Fruit fly (Drosophila melanogaster) whole organism, embryonic: Measurements from ENCODE around the gene CG17327.
A peak's percentile ranks its signal among the peaks of the same experiment; 100 is the strongest.

Experiments
- Atf6 ChIP-seq: fragments of 200-800 bp; sonication (Bioruptor generic); IDR thresholded peaks from 2 replicates; pipeline ENCODE4 v1.3.6; 2022; ENCODE audit warnings: missing biosample characterization, missing genetic modification characterization
- Bgb ChIP-seq: fragments of 200-800 bp; sonication (Bioruptor generic); IDR thresholded peaks from 2 replicates; pipeline ENCODE4 v1.3.6; 2022; ENCODE audit warnings: missing biosample characterization, missing genetic modification characterization; ENCODE audit not compliant: partially characterized antibody
- CG10274 ChIP-seq: fragments of 200-800 bp; sonication (Bioruptor generic); optimal IDR thresholded peaks from 3 replicates; lab custom pipeline; 2017; ENCODE audit warnings: missing biosample characterization, mild to moderate bottlenecking, missing genetic modification characterization
- CG10321 ChIP-seq: fragments of 200-800 bp; sonication (Bioruptor generic); IDR thresholded peaks from 2 replicates; pipeline ENCODE4 v1.3.6; 2022; ENCODE audit warnings: missing biosample characterization, missing genetic modification characterization
- CG11695 ChIP-seq: fragments of 200-800 bp; sonication (Bioruptor generic); IDR thresholded peaks from 3 replicates; pipeline ENCODE4 v1.3.6; 2022; ENCODE audit warnings: missing biosample characterization, missing genetic modification characterization
- CG11696 ChIP-seq: fragments of 200-800 bp; sonication (Bioruptor generic); IDR thresholded peaks from 2 replicates; pipeline ENCODE4 v1.3.6; 2022; ENCODE audit warnings: missing biosample characterization, missing genetic modification characterization
- CG11723 ChIP-seq: fragments of 200-800 bp; sonication (Bioruptor generic); optimal IDR thresholded peaks from 2 replicates; lab custom pipeline; 2017; ENCODE audit warnings: missing biosample characterization, mild to moderate bottlenecking, missing genetic modification characterization
- CG14860 ChIP-seq: fragments of 200-800 bp; sonication (Bioruptor generic); IDR thresholded peaks from 3 replicates; pipeline ENCODE4 v1.3.6; 2022; ENCODE audit warnings: missing biosample characterization, missing genetic modification characterization; ENCODE audit not compliant: partially characterized antibody
- CG15514 ChIP-seq: fragments of 200-800 bp; sonication (Bioruptor generic); optimal IDR thresholded peaks from 3 replicates; lab custom pipeline; 2017; ENCODE audit warnings: missing biosample characterization, missing genetic modification characterization, mild to moderate bottlenecking, moderate library complexity, missing genetic modification reagents
- CG17912 ChIP-seq: fragments of 200-800 bp; sonication (Bioruptor generic); optimal IDR thresholded peaks from 2 replicates; lab custom pipeline; 2018; ENCODE audit warnings: missing biosample characterization, mild to moderate bottlenecking, missing genetic modification characterization
- CG18599 ChIP-seq: fragments of 200-800 bp; sonication (Bioruptor generic); optimal IDR thresholded peaks from 3 replicates; lab custom pipeline; 2017; ENCODE audit warnings: missing biosample characterization, missing genetic modification characterization, mild to moderate bottlenecking, moderate library complexity, missing genetic modification reagents
- CG3281 ChIP-seq: fragments of 200-800 bp; sonication (Bioruptor generic); optimal IDR thresholded peaks from 3 replicates; lab custom pipeline; 2017; ENCODE audit warnings: missing biosample characterization, mild to moderate bottlenecking, missing genetic modification characterization
- CG43689 ChIP-seq: fragments of 200-800 bp; sonication (Bioruptor generic); IDR thresholded peaks from 2 replicates; pipeline ENCODE4 v1.3.6; 2022; ENCODE audit warnings: missing biosample characterization, missing genetic modification characterization
- CG4617 ChIP-seq: fragments of 200-800 bp; sonication (Bioruptor generic); optimal IDR thresholded peaks from 3 replicates; lab custom pipeline; 2016; ENCODE audit warnings: missing biosample characterization, missing genetic modification characterization, borderline replicate concordance
- CG6683 ChIP-seq: fragments of 200-800 bp; sonication (Bioruptor generic); optimal IDR thresholded peaks from 2 replicates; lab custom pipeline; 2017; ENCODE audit warnings: missing biosample characterization, mild to moderate bottlenecking, missing genetic modification characterization, missing genetic modification reagents
- CG8388 ChIP-seq: fragments of 200-800 bp; sonication (Bioruptor generic); optimal IDR thresholded peaks from 2 replicates; lab custom pipeline; 2019; ENCODE audit warnings: missing biosample characterization, mild to moderate bottlenecking, missing genetic modification characterization, moderate library complexity
- CG8478 ChIP-seq: fragments of >200 bp; optimal IDR thresholded peaks from 2 replicates; lab custom pipeline; 2018
- CG9437 ChIP-seq: fragments of 200-800 bp; sonication (Bioruptor generic); optimal IDR thresholded peaks from 2 replicates; lab custom pipeline; 2018; ENCODE audit warnings: missing biosample characterization, mild to moderate bottlenecking, missing genetic modification characterization
- Dad ChIP-seq: fragments of 200-800 bp; sonication (Bioruptor generic); optimal IDR thresholded peaks from 3 replicates; lab custom pipeline; 2016; ENCODE audit warnings: missing biosample characterization, missing genetic modification characterization
- Doc3 ChIP-seq: fragments of 200-800 bp; sonication (Bioruptor generic); IDR thresholded peaks from 3 replicates; pipeline ENCODE4 v1.3.6; 2022; ENCODE audit warnings: missing biosample characterization, missing genetic modification characterization; ENCODE audit not compliant: partially characterized antibody
- Ets65A ChIP-seq: fragments of 200-800 bp; sonication (Bioruptor generic); peaks from one replicate; lab custom pipeline; 2016; ENCODE audit warnings: missing biosample characterization, missing genetic modification characterization
- Hsf ChIP-seq: fragments of 200-800 bp; sonication (Bioruptor generic); optimal IDR thresholded peaks from 3 replicates; lab custom pipeline; 2016; ENCODE audit warnings: missing biosample characterization, missing genetic modification characterization
- MESR4 ChIP-seq: fragments of 200-800 bp; sonication (Bioruptor generic); optimal IDR thresholded peaks from 2 replicates; lab custom pipeline; 2018; ENCODE audit warnings: missing biosample characterization, mild to moderate bottlenecking, missing genetic modification characterization, moderate library complexity
- Myb ChIP-seq: fragments of 200-800 bp; sonication (Bioruptor generic); optimal IDR thresholded peaks from 2 replicates; lab custom pipeline; 2016; ENCODE audit warnings: missing biosample characterization, missing genetic modification characterization
- Opbp ChIP-seq: fragments of 200-800 bp; sonication (Bioruptor generic); IDR thresholded peaks from 3 replicates; pipeline ENCODE4 v1.3.6; 2022; ENCODE audit warnings: missing biosample characterization, missing genetic modification characterization; ENCODE audit not compliant: partially characterized antibody
- Scr ChIP-seq: fragments of 200-800 bp; sonication (Bioruptor generic); IDR thresholded peaks from 2 replicates; pipeline ENCODE4 v1.3.6; 2022; ENCODE audit warnings: missing biosample characterization, missing genetic modification characterization; ENCODE audit not compliant: partially characterized antibody
- Xrp1 ChIP-seq: fragments of 200-800 bp; sonication (Bioruptor generic); IDR thresholded peaks from 2 replicates; pipeline ENCODE4 v1.3.6; 2022; ENCODE audit warnings: missing biosample characterization, missing genetic modification characterization
- bbx ChIP-seq: fragments of 200-800 bp; sonication (Bioruptor generic); IDR thresholded peaks from 2 replicates; pipeline ENCODE4 v1.3.6; 2022; ENCODE audit warnings: missing biosample characterization, missing genetic modification characterization; ENCODE audit not compliant: partially characterized antibody
- cg ChIP-seq: fragments of 200-800 bp; sonication (Bioruptor generic); optimal IDR thresholded peaks from 3 replicates; lab custom pipeline; 2019; ENCODE audit warnings: missing biosample characterization, mild to moderate bottlenecking, missing genetic modification characterization, moderate library complexity
- dmrt11E ChIP-seq: fragments of 200-800 bp; sonication (Bioruptor generic); optimal IDR thresholded peaks from 3 replicates; lab custom pipeline; 2018; ENCODE audit warnings: missing biosample characterization, mild to moderate bottlenecking, missing genetic modification characterization, moderate library complexity
- eve ChIP-seq, 2 experiments: fragments of >200 bp; optimal IDR thresholded peaks; 2 replicates each; lab custom pipeline; 2017; ENCODE audit warnings: missing biosample characterization in 2 of 2, missing genetic modification characterization in 2 of 2
- fd102C ChIP-seq: fragments of 200-800 bp; sonication (Bioruptor generic); optimal IDR thresholded peaks from 2 replicates; lab custom pipeline; 2018; ENCODE audit warnings: missing biosample characterization, mild to moderate bottlenecking, missing genetic modification characterization, moderate library complexity
- fd64A ChIP-seq: fragments of 200-800 bp; sonication (Bioruptor generic); optimal IDR thresholded peaks from 3 replicates; lab custom pipeline; 2018; ENCODE audit warnings: missing biosample characterization, mild to moderate bottlenecking, missing genetic modification characterization
- gcm ChIP-seq: fragments of 200-800 bp; sonication (Bioruptor generic); optimal IDR thresholded peaks from 2 replicates; lab custom pipeline; 2019; ENCODE audit warnings: missing biosample characterization, mild to moderate bottlenecking, missing genetic modification characterization, moderate library complexity
- gsb-n ChIP-seq: fragments of 200-800 bp; sonication (Bioruptor generic); optimal IDR thresholded peaks from 3 replicates; lab custom pipeline; 2018; ENCODE audit warnings: missing biosample characterization, mild to moderate bottlenecking, missing genetic modification characterization
- gt ChIP-seq: fragments of 200-800 bp; sonication (Bioruptor generic); IDR thresholded peaks from 2 replicates; pipeline ENCODE4 v1.3.6; 2022; ENCODE audit warnings: missing biosample characterization, missing genetic modification characterization
- hbn ChIP-seq: fragments of 200-800 bp; sonication (Bioruptor generic); IDR thresholded peaks from 2 replicates; pipeline ENCODE4 v1.3.6; 2022; ENCODE audit warnings: missing biosample characterization, missing genetic modification characterization; ENCODE audit not compliant: partially characterized antibody
- kay ChIP-seq: fragments of 200-800 bp; sonication (Bioruptor generic); optimal IDR thresholded peaks from 2 replicates; lab custom pipeline; 2016; ENCODE audit warnings: missing biosample characterization, missing genetic modification characterization
- mld ChIP-seq: fragments of 200-800 bp; sonication (Bioruptor generic); IDR thresholded peaks from 3 replicates; pipeline ENCODE4 v1.3.6; 2022; ENCODE audit warnings: missing biosample characterization, missing genetic modification characterization; ENCODE audit not compliant: partially characterized antibody
- nerfin-2 ChIP-seq: fragments of 200-800 bp; sonication (Bioruptor generic); IDR thresholded peaks from 2 replicates; pipeline ENCODE4 v1.3.6; 2022; ENCODE audit warnings: missing biosample characterization, missing genetic modification characterization; ENCODE audit not compliant: partially characterized antibody
- phol ChIP-seq: fragments of 200-800 bp; sonication (Bioruptor generic); optimal IDR thresholded peaks from 3 replicates; lab custom pipeline; 2018; ENCODE audit warnings: missing biosample characterization, mild to moderate bottlenecking, missing genetic modification characterization, moderate library complexity
- sens ChIP-seq: fragments of 200-800 bp; sonication (Bioruptor generic); peaks from one replicate; lab custom pipeline; 2016; ENCODE audit warnings: missing biosample characterization, missing genetic modification characterization
- sisA ChIP-seq: fragments of 200-800 bp; sonication (Bioruptor generic); IDR thresholded peaks from 2 replicates; pipeline ENCODE4 v1.3.6; 2022; ENCODE audit warnings: missing biosample characterization, missing genetic modification characterization
- sob ChIP-seq: fragments of 200-800 bp; sonication (Bioruptor generic); IDR thresholded peaks from 2 replicates; pipeline ENCODE4 v1.3.6; 2022; ENCODE audit warnings: missing biosample characterization, missing genetic modification characterization
- sqz ChIP-seq: fragments of 200-800 bp; sonication (Bioruptor generic); optimal IDR thresholded peaks from 3 replicates; lab custom pipeline; 2018; ENCODE audit warnings: missing biosample characterization, mild to moderate bottlenecking, missing genetic modification characterization
- twi ChIP-seq: fragments of 200-800 bp; optimal IDR thresholded peaks from 2 replicates; lab custom pipeline; 2019; ENCODE audit warnings: missing biosample characterization, mild to moderate bottlenecking, missing genetic modification characterization, moderate library complexity
- unpg ChIP-seq: fragments of 200-800 bp; sonication (Bioruptor generic); optimal IDR thresholded peaks from 3 replicates; lab custom pipeline; 2018; ENCODE audit warnings: missing biosample characterization, mild to moderate bottlenecking, missing genetic modification characterization, moderate library complexity
- vfl ChIP-seq: fragments of 200-800 bp; sonication (Bioruptor generic); optimal IDR thresholded peaks from 2 replicates; lab custom pipeline; 2016; ENCODE audit warnings: missing biosample characterization, missing genetic modification characterization
- z ChIP-seq: fragments of 200-800 bp; sonication (Bioruptor generic); IDR thresholded peaks from 3 replicates; pipeline ENCODE4 v1.3.6; 2022; ENCODE audit warnings: missing biosample characterization, missing genetic modification characterization

CG17327 gene

DNA sequence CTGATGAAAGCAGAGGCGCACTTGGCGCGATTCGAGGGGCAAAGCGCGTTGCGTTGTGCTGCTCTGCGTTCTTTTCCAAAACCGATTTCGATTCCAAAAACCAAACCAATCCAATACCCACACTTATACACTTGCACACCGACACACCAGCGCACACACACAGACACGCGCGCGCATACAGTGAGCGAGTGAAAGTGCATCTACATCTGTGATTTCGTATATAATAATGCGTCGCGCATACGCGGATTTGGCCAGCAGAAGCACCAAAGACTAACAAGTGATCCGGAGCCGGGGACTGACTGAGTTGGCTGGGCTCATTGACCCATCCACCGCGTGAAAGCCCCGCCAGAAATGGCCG is 687 bp upstream of the CG17327 start:
- TF ChIP-seq cg (GFP tag; lab: Kevin White, UChicago) (peak; percentile 92), CG8478 (lab: Kevin White, UChicago) (peak; percentile 40), CG8388 (GFP tag; lab: Kevin White, UChicago) (peak; percentile 97), CG4617 (GFP tag; lab: Kevin White, UChicago) (peak; percentile 18), Ets65A (GFP tag; lab: Kevin White, UChicago) (peak; percentile 22), MESR4 (GFP tag; lab: Kevin White, UChicago) (peak; percentile 4), Opbp (0 out of 3 replicates have a peak, but pooled peaks have one; percentile 1), CG3281 (GFP tag; lab: Kevin White, UChicago) (no peak), CG10321 (GFP tag; lab: Robert Waterston, UW) (no peak)

DNA sequence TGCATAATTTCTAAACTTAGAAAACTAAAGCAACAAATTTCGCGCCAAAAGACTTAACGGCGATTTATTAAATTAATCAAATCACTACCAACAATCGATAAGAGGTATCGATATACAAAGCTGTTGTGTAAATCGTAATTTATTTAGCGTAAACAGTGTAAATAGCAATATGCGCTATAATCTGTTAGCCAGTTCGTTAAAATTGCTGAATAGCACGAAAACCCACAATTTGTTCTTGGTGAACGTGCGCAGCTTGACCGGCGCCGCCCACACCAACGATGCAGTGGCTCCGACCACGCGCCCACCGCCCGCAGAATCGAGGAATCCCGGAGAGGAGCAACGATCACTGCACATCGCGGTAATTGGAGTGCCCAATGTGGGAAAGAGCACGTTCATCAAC is 2.0 kb downstream of the CG17327 start, which contains the start of gene CG7488:
Gene CG7488, plus strand, starts transcription at position 99 of the 400 bp plus-strand sequence.
- TF ChIP-seq gsb-n (tag; lab: Kevin White, UChicago): no peak
- TF ChIP-seq CG11696 (GFP tag; lab: Robert Waterston, UW): no peak
- TF ChIP-seq nerfin-2 (GFP tag; lab: Robert Waterston, UW): peak; percentile 81; the same call in 1 of the 2 replicates
- peak; percentile 78; the same call in 2 of the 3 replicates for TF ChIP-seq Opbp
- no peak for TF ChIP-seq CG10274
- TF ChIP-seq Atf6 (GFP tag; lab: Robert Waterston, UW): no peak
- peak; percentile 85 for TF ChIP-seq Bgb
- no peak for TF ChIP-seq gcm (GFP tag; lab: Kevin White, UChicago)
- no peak for TF ChIP-seq sqz (GFP tag; lab: Kevin White, UChicago)
- peak; percentile 84 for TF ChIP-seq hbn (GFP tag; lab: Robert Waterston, UW)
- no peak for TF ChIP-seq CG17912 (GFP tag; lab: Kevin White, UChicago)
- peak; percentile 83; the same call in 2 of the 3 replicates for TF ChIP-seq mld (GFP tag; lab: Robert Waterston, UW)
- no peak for TF ChIP-seq phol (tag; lab: Kevin White, UChicago)
- TF ChIP-seq vfl (GFP tag; lab: Kevin White, UChicago): no peak
- peak; percentile 25 for TF ChIP-seq CG9437 (GFP tag; lab: Kevin White, UChicago)
- TF ChIP-seq Doc3 (GFP tag; lab: Robert Waterston, UW): peak; percentile 90
- TF ChIP-seq bbx (GFP tag; lab: Robert Waterston, UW): peak; percentile 87
- no peak for TF ChIP-seq CG11723 (GFP tag; lab: Kevin White, UChicago)
- no peak for TF ChIP-seq twi
- no peak for TF ChIP-seq CG43689 (GFP tag; lab: Robert Waterston, UW)
- TF ChIP-seq Scr (GFP tag; lab: Robert Waterston, UW): peak; percentile 80
- no peak for TF ChIP-seq kay (GFP tag; lab: Kevin White, UChicago)
- TF ChIP-seq CG15514 (GFP tag; lab: Kevin White, UChicago): peak; percentile 18
- peak; percentile 76 for TF ChIP-seq sens
- TF ChIP-seq unpg (GFP tag; lab: Kevin White, UChicago): no peak
- no peak for TF ChIP-seq CG18599
- TF ChIP-seq CG11695 (GFP tag; lab: Robert Waterston, UW): no peak
- TF ChIP-seq eve (GFP tag; optimal IDR thresholded peaks at IDR 0.05; lab: Kevin White, UChicago): no peak
- no peak for TF ChIP-seq gt (GFP tag; lab: Robert Waterston, UW)
- TF ChIP-seq Xrp1 (GFP tag; lab: Robert Waterston, UW): no peak
- TF ChIP-seq sisA (GFP tag; lab: Robert Waterston, UW): no peak
- TF ChIP-seq dmrt11E (tag; lab: Kevin White, UChicago): no peak
- TF ChIP-seq sob (GFP tag; lab: Robert Waterston, UW): no peak
- peak; percentile 77 for TF ChIP-seq CG14860 (GFP tag; lab: Robert Waterston, UW)
- no peak for TF ChIP-seq Dad (GFP tag; lab: Kevin White, UChicago)
- TF ChIP-seq fd102C (GFP tag; lab: Kevin White, UChicago): no peak
- no peak for TF ChIP-seq CG6683 (GFP tag; lab: Kevin White, UChicago)
- TF ChIP-seq fd64A: no peak
- TF ChIP-seq Myb (GFP tag; lab: Kevin White, UChicago): peak; percentile 13
- no peak for TF ChIP-seq Hsf (GFP tag; lab: Kevin White, UChicago)
- TF ChIP-seq z (GFP tag; lab: Robert Waterston, UW): no peak
